Fruit fly (Drosophila melanogaster) whole organism: Measurements from ENCODE around the gene CG7408.

Experiments used
- CG8478 ChIP-seq: fragments of >200 bp; optimal IDR thresholded peaks from 2 replicates; lab custom pipeline; 2018; ENCODE audit warnings: inconsistent platforms
- EcR ChIP-seq, 2 experiments: fragments of >200 bp; optimal IDR thresholded peaks; 2 replicates each; lab custom pipeline; 2017; ENCODE audit warnings: missing biosample characterization in 2 of 2, missing genetic modification characterization in 2 of 2, missing genetic modification reagents in 2 of 2
- pan ChIP-seq: fragments of >200 bp; optimal IDR thresholded peaks from 2 replicates; lab custom pipeline; 2017
- usp ChIP-seq: fragments of >200 bp; optimal IDR thresholded peaks from 2 replicates; lab custom pipeline; 2017; ENCODE audit warnings: missing biosample characterization, missing genetic modification characterization, mixed read lengths

DNA sequence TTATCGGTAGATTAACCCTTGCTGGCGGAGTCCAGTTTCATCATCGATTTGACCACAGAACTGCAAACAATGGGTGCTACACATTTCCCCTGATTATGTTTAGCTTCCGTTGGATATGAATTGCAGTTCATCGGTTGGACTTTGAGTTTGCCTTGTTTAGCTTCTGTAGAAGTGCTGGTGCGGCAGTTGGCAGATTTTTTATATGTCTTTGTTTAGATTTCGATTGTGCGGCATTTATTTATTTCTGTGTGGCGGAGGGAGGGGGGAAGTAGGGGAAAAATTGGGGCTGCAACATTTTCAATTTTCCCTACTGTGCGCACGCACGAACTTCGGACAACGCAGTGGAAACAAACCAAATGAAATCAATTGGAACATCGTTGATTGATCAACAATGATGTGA, 26.9 kb downstream of the CG7408 start:
- TF ChIP-seq CG8478 (lab: Kevin White, UChicago) (no peak), EcR (GFP tag; optimal IDR thresholded peaks at IDR 0.05; lab: Kevin White, UChicago) (no peak), pan (no peak), usp (no peak)
